Fruit fly (Drosophila melanogaster) whole organism, wandering third instar larva: ENCODE data around the gene CG5853.

Experiments used
- Abd-B ChIP-seq: fragments of >200 bp; optimal IDR thresholded peaks from 2 replicates; lab custom pipeline; 2017; ENCODE audit warnings: missing biosample characterization, missing genetic modification characterization
- CG32264 ChIP-seq: fragments of 200-800 bp; sonication (Bioruptor generic); optimal IDR thresholded peaks from 2 replicates; lab custom pipeline; 2016; ENCODE audit warnings: missing biosample characterization, missing genetic modification characterization
- CG9705 ChIP-seq: fragments of 200-800 bp; sonication (Bioruptor generic); optimal IDR thresholded peaks from 2 replicates; lab custom pipeline; 2018; ENCODE audit warnings: missing biosample characterization, mild to moderate bottlenecking, missing genetic modification characterization
- CrebA ChIP-seq: fragments of 200-800 bp; sonication (Bioruptor generic); optimal IDR thresholded peaks from 2 replicates; lab custom pipeline; 2016; ENCODE audit warnings: missing biosample characterization, mild to moderate bottlenecking, missing genetic modification characterization, borderline replicate concordance
- Dfd ChIP-seq: fragments of >200 bp; optimal IDR thresholded peaks from 2 replicates; lab custom pipeline; 2017; ENCODE audit warnings: missing biosample characterization, missing genetic modification characterization
- Dif ChIP-seq: fragments of 200-275, 200-300 bp; sonication (Bioruptor generic); optimal IDR thresholded peaks from 2 replicates; lab custom pipeline; 2018; ENCODE audit warnings: missing biosample characterization, missing genetic modification characterization; ENCODE audit not compliant: partially characterized antibody
- GATAd ChIP-seq: sonication (Bioruptor generic); optimal IDR thresholded peaks from 2 replicates; lab custom pipeline; 2016; ENCODE audit warnings: missing biosample characterization, missing genetic modification characterization
- HLH106 ChIP-seq: fragments of 200-800 bp; optimal IDR thresholded peaks from 3 replicates; lab custom pipeline; 2019; ENCODE audit warnings: missing biosample characterization, mild to moderate bottlenecking, missing genetic modification characterization, moderate library complexity
- Hnf4 ChIP-seq: fragments of 200-800 bp; sonication (Bioruptor generic); optimal IDR thresholded peaks from 2 replicates; lab custom pipeline; 2016; ENCODE audit warnings: missing biosample characterization, mild to moderate bottlenecking, missing genetic modification characterization
- Hr78 ChIP-seq: fragments of >200 bp; optimal IDR thresholded peaks from 2 replicates; lab custom pipeline; 2017; ENCODE audit warnings: missing biosample characterization, missing genetic modification characterization
- Hr83 ChIP-seq: fragments of 200-300 bp; sonication (Bioruptor generic); optimal IDR thresholded peaks from 2 replicates; lab custom pipeline; 2016; ENCODE audit warnings: missing biosample characterization, mild to moderate bottlenecking, missing genetic modification characterization, moderate library complexity; ENCODE audit not compliant: poor library complexity, severe bottlenecking
- Jra ChIP-seq: sonication (Bioruptor generic); optimal IDR thresholded peaks from 2 replicates; lab custom pipeline; 2016; ENCODE audit warnings: missing biosample characterization, missing genetic modification characterization
- Mio ChIP-seq: sonication (Bioruptor generic); optimal IDR thresholded peaks from 2 replicates; lab custom pipeline; 2016; ENCODE audit warnings: missing biosample characterization, missing genetic modification characterization
- Myc ChIP-seq: fragments of >200 bp; optimal IDR thresholded peaks from 2 replicates; lab custom pipeline; 2017
- N ChIP-seq: fragments of >200 bp; optimal IDR thresholded peaks from 2 replicates; lab custom pipeline; 2018; ENCODE audit warnings: missing biosample characterization, missing external identifiers, missing genetic modification characterization
- OdsH ChIP-seq: fragments of 200-800 bp; sonication (Bioruptor generic); optimal IDR thresholded peaks from 2 replicates; lab custom pipeline; 2016; ENCODE audit warnings: missing biosample characterization, mild to moderate bottlenecking, missing genetic modification characterization
- Rel ChIP-seq, 2 experiments: fragments of 200-800 bp; sonication (Bioruptor generic) in 1 of 2; optimal IDR thresholded peaks; 2 replicates in 1 of 2; 3 replicates in 1 of 2; lab custom pipeline; 2016 to 2019; ENCODE audit warnings: mild to moderate bottlenecking in 2 of 2, missing biosample characterization in 2 of 2, missing genetic modification characterization in 2 of 2, moderate library complexity in 1 of 2
- Sp1 ChIP-seq: fragments of 200-800 bp; sonication (Bioruptor generic); optimal IDR thresholded peaks from 3 replicates; lab custom pipeline; 2019; ENCODE audit warnings: missing biosample characterization, mild to moderate bottlenecking, missing genetic modification characterization, moderate library complexity
- Vsx2 ChIP-seq: fragments of 200-300, 225-300 bp; sonication (Bioruptor generic); optimal IDR thresholded peaks from 2 replicates; lab custom pipeline; 2018; ENCODE audit warnings: missing biosample characterization, missing genetic modification characterization; ENCODE audit not compliant: partially characterized antibody
- br ChIP-seq: fragments of 200-800 bp; sonication (Bioruptor generic); optimal IDR thresholded peaks from 2 replicates; lab custom pipeline; 2016; ENCODE audit warnings: missing biosample characterization, missing genetic modification characterization
- brk ChIP-seq: fragments of 200-800 bp; sonication (Bioruptor generic); optimal IDR thresholded peaks from 2 replicates; lab custom pipeline; 2016; ENCODE audit warnings: missing biosample characterization, mild to moderate bottlenecking, missing genetic modification characterization
- dl ChIP-seq, 2 experiments: fragments of 175-275, 200-275 bp in 1 of 2; fragments of 200-275 bp in 1 of 2; sonication (Bioruptor generic); optimal IDR thresholded peaks; lab custom pipeline; 2018; ENCODE audit warnings: mild to moderate bottlenecking in 2 of 2, missing biosample characterization in 2 of 2, missing genetic modification characterization in 2 of 2, moderate library complexity in 2 of 2; ENCODE audit not compliant: partially characterized antibody in 2 of 2, insufficient read depth in 1 of 2
- dmrt93B ChIP-seq: fragments of 200-800 bp; sonication (Bioruptor generic); optimal IDR thresholded peaks from 2 replicates; lab custom pipeline; 2018; ENCODE audit warnings: missing biosample characterization, mild to moderate bottlenecking, missing genetic modification characterization
- dsf ChIP-seq: sonication (Bioruptor generic); optimal IDR thresholded peaks from 2 replicates; lab custom pipeline; 2016; ENCODE audit warnings: missing biosample characterization, missing genetic modification characterization, borderline replicate concordance
- ey ChIP-seq: fragments of 200-800 bp; sonication (Bioruptor generic); optimal IDR thresholded peaks from 2 replicates; lab custom pipeline; 2016; ENCODE audit warnings: missing biosample characterization, missing genetic modification characterization
- foxo ChIP-seq, 2 experiments: fragments of 200-800 bp; sonication (Bioruptor generic); optimal IDR thresholded peaks; 2 replicates in 1 of 2; 3 replicates in 1 of 2; lab custom pipeline; 2016 to 2017; ENCODE audit warnings: missing biosample characterization in 2 of 2, missing genetic modification characterization in 2 of 2
- fru ChIP-seq: fragments of 200-800 bp; sonication (Bioruptor generic); optimal IDR thresholded peaks from 3 replicates; lab custom pipeline; 2016; ENCODE audit warnings: missing biosample characterization, mild to moderate bottlenecking, missing genetic modification characterization
- h ChIP-seq: fragments of 200-800 bp; sonication (Bioruptor generic); optimal IDR thresholded peaks from 3 replicates; lab custom pipeline; 2016; ENCODE audit warnings: missing biosample characterization, mild to moderate bottlenecking, missing genetic modification characterization
- jim ChIP-seq: fragments of 175-275, 200-325 bp; sonication (Bioruptor generic); optimal IDR thresholded peaks from 2 replicates; lab custom pipeline; 2016; ENCODE audit warnings: missing biosample characterization, mild to moderate bottlenecking, missing genetic modification characterization
- lola ChIP-seq: fragments of >200 bp; optimal IDR thresholded peaks from 2 replicates; lab custom pipeline; 2017; ENCODE audit warnings: missing biosample characterization, missing genetic modification characterization
- pan ChIP-seq: fragments of >200 bp; optimal IDR thresholded peaks from 2 replicates; lab custom pipeline; 2017
- psq ChIP-seq: fragments of 200-800 bp; sonication (Bioruptor generic); optimal IDR thresholded peaks from 3 replicates; lab custom pipeline; 2017; ENCODE audit warnings: missing biosample characterization, mild to moderate bottlenecking, missing genetic modification characterization, moderate library complexity
- rgr ChIP-seq: fragments of 200-800 bp; sonication (Bioruptor generic); optimal IDR thresholded peaks from 3 replicates; lab custom pipeline; 2016; ENCODE audit warnings: missing biosample characterization, mild to moderate bottlenecking, missing genetic modification characterization
- sage ChIP-seq: fragments of 200-800 bp; sonication (Bioruptor generic); optimal IDR thresholded peaks from 2 replicates; lab custom pipeline; 2016; ENCODE audit warnings: missing biosample characterization, mild to moderate bottlenecking, missing genetic modification characterization
- sv ChIP-seq: fragments of 200-800 bp; sonication (Bioruptor generic); optimal IDR thresholded peaks from 3 replicates; lab custom pipeline; 2016; ENCODE audit warnings: missing biosample characterization, missing genetic modification characterization
- tai ChIP-seq: sonication (Bioruptor generic); optimal IDR thresholded peaks from 2 replicates; lab custom pipeline; 2016; ENCODE audit warnings: missing biosample characterization, missing genetic modification characterization
- usp ChIP-seq: fragments of >200 bp; optimal IDR thresholded peaks from 2 replicates; lab custom pipeline; 2017; ENCODE audit warnings: missing biosample characterization, missing genetic modification characterization
- woc ChIP-seq: sonication (Bioruptor generic); optimal IDR thresholded peaks from 2 replicates; lab custom pipeline; 2016; ENCODE audit warnings: missing biosample characterization, mild to moderate bottlenecking, missing genetic modification characterization

The CG5853 gene

dm6 chr2L:9989275-9989674 is 41.8 kb upstream of the CG5853 start:
- TF ChIP-seq sage (no peak), ey (GFP tag; lab: Kevin White, UChicago) (no peak), Mio (GFP tag; lab: Kevin White, UChicago) (no peak), rgr (GFP tag; lab: Kevin White, UChicago) (no peak), jim (no peak), br (GFP tag; lab: Kevin White, UChicago) (no peak), lola (no peak), pan (lab: Kevin White, UChicago) (no peak), dmrt93B (GFP tag; lab: Kevin White, UChicago) (no peak), sv (GFP tag; lab: Kevin White, UChicago) (no peak), woc (no peak), foxo (GFP tag; optimal IDR thresholded peaks at IDR 0.05; lab: Kevin White, UChicago) (no peak), CG9705 (GFP tag; lab: Kevin White, UChicago) (no peak), GATAd (GFP tag; lab: Kevin White, UChicago) (no peak), Hnf4 (GFP tag; lab: Kevin White, UChicago) (no peak), Vsx2 (no peak)

dm6 chr2L:9988201-9988990 is 40.9 kb upstream of the CG5853 start:
- TF ChIP-seq Rel (GFP tag; optimal IDR thresholded peaks at IDR 0.05; lab: Kevin White, UChicago) (no peak), Rel (tag; optimal IDR thresholded peaks at IDR 0.05; lab: Kevin White, UChicago) (peak; percentile 43), jim (no peak), OdsH (GFP tag; lab: Kevin White, UChicago) (no peak), woc (peak; percentile 15), Dif (peak; percentile 37), Vsx2 (peak; percentile 42), Hr78 (GFP tag; lab: Kevin White, UChicago) (no peak), lola (no peak), CrebA (GFP tag; lab: Kevin White, UChicago) (peak; percentile 48), Abd-B (GFP tag; lab: Kevin White, UChicago) (no peak)

DNA sequence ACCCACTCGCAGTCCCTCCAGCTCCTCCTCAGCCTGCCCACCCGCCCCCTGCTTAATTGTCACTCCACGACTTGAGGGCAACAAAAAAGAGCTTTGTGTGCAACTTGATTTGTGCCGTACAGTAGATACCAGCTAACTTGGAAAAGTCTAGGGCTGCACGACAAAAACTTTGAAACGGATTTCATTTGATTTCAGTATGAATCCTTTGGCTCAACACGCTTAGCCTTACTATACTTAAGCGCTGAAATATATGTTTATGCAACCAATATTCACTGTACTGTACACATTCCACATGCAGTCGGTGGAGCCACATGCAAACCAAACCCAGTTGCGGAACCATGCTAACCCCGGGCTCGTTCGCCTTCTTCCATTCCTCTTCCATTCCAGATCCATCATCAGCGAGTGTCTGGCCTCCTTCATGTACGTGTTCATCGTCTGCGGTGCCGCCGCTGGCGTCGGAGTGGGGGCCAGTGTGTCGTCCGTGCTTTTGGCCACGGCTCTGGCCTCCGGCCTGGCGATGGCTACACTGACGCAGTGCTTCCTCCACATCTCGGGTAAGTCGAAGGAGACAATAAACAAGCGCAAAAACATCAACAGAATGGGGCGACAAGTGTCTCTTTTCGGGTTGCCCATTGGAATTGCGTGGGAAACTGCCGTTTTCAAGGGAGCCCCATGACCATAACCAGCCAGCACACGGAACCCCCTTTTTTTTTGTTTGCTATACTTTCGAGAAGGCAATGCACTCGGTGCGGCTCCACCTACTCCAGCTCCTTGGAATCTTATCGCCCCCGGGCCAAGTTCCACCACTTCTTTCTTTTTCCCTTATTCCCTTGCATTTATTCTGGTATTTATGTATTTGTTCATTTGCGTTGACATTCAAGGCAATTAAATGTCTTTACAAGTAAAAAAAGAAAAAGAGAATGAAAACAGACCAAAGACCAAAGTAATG is 39.2 kb upstream of the CG5853 start:
- TF ChIP-seq Jra (GFP tag; lab: Kevin White, UChicago) (peak; percentile 69), pan (lab: Kevin White, UChicago) (no peak), dsf (GFP tag; lab: Kevin White, UChicago) (peak; percentile 57), foxo (GFP tag; optimal IDR thresholded peaks at IDR 0.05; lab: Kevin White, UChicago) (peak; percentile 37 to 92), Sp1 (peak; percentile 89), Myc (lab: Kevin White, UChicago) (no peak), CG9705 (GFP tag; lab: Kevin White, UChicago) (peak; percentile 90), dl (GFP tag; optimal IDR thresholded peaks at IDR 0.05; lab: Kevin White, UChicago; ENCODE audit: insufficient read depth in 1 of 2, partially characterized antibody in 2 of 2) (no peak), Hr83 (GFP tag; lab: Kevin White, UChicago) (peak; percentile 62), Mio (GFP tag; lab: Kevin White, UChicago) (peak; percentile 54), sage (peak; percentile 78), usp (GFP tag; lab: Kevin White, UChicago) (no peak), CG32264 (GFP tag; lab: Kevin White, UChicago) (peak; percentile 81), tai (no peak), psq (GFP tag; lab: Kevin White, UChicago) (peak; percentile 85), lola (no peak), woc (peak; percentile 90), OdsH (GFP tag; lab: Kevin White, UChicago) (peak; percentile 89), Rel (GFP tag; optimal IDR thresholded peaks at IDR 0.05; lab: Kevin White, UChicago) (peak; percentile 16), Rel (tag; optimal IDR thresholded peaks at IDR 0.05; lab: Kevin White, UChicago) (peak; percentile 70), Dfd (GFP tag; lab: Kevin White, UChicago) (no peak), h (GFP tag; lab: Kevin White, UChicago) (peak; percentile 93), rgr (GFP tag; lab: Kevin White, UChicago) (peak; percentile 87), fru (GFP tag; lab: Kevin White, UChicago) (peak; percentile 93), jim (no peak), N (GFP tag; lab: Kevin White, UChicago) (no peak), HLH106 (tag; lab: Kevin White, UChicago) (peak; percentile 93), ey (GFP tag; lab: Kevin White, UChicago) (peak; percentile 91), Abd-B (GFP tag; lab: Kevin White, UChicago) (no peak), brk (GFP tag; lab: Kevin White, UChicago) (peak; percentile 62), dmrt93B (GFP tag; lab: Kevin White, UChicago) (peak; percentile 85), Dif (no peak), Hnf4 (GFP tag; lab: Kevin White, UChicago) (peak; percentile 90), br (GFP tag; lab: Kevin White, UChicago) (peak; percentile 92), Hr78 (GFP tag; lab: Kevin White, UChicago) (no peak), Vsx2 (no peak), GATAd (GFP tag; lab: Kevin White, UChicago) (peak; percentile 45), CrebA (GFP tag; lab: Kevin White, UChicago) (no peak), sv (GFP tag; lab: Kevin White, UChicago) (no peak)
